Fruit fly (Drosophila melanogaster) whole organism, embryonic: Measurements from ENCODE around the gene LpR2.

Experiments used
- Awh ChIP-seq: fragments of 200-800 bp; sonication (Bioruptor generic); IDR thresholded peaks from 2 replicates; pipeline ENCODE4, ENCODE4 v1.3.6; 2022; ENCODE audit warnings: missing biosample characterization, missing genetic modification characterization
- B-H2 ChIP-seq: fragments of 200-800 bp; sonication (Bioruptor generic); optimal IDR thresholded peaks from 2 replicates; lab custom pipeline; 2018; ENCODE audit warnings: missing biosample characterization, mild to moderate bottlenecking, missing genetic modification characterization
- CG10321 ChIP-seq: fragments of 200-800 bp; sonication (Bioruptor generic); IDR thresholded peaks from 2 replicates; pipeline ENCODE4 v1.3.6; 2022; ENCODE audit warnings: missing biosample characterization, missing genetic modification characterization
- CG10462 ChIP-seq: fragments of 200-800 bp; sonication (Bioruptor generic); optimal IDR thresholded peaks from 2 replicates; lab custom pipeline; 2016; ENCODE audit warnings: missing biosample characterization, missing genetic modification characterization
- CG12236 ChIP-seq: fragments of 200-800 bp; sonication (Bioruptor generic); optimal IDR thresholded peaks from 2 replicates; lab custom pipeline; 2016; ENCODE audit warnings: missing biosample characterization, missing genetic modification characterization
- CG12769 ChIP-seq: fragments of 200-800 bp; sonication (Bioruptor generic); optimal IDR thresholded peaks from 2 replicates; lab custom pipeline; 2019; ENCODE audit warnings: missing biosample characterization, mild to moderate bottlenecking, missing genetic modification characterization, moderate library complexity
- CG12942 ChIP-seq: fragments of 200-800 bp; sonication (Bioruptor generic); optimal IDR thresholded peaks from 3 replicates; lab custom pipeline; 2016; ENCODE audit warnings: missing biosample characterization, missing genetic modification characterization
- CG14710 ChIP-seq: fragments of 200-800 bp; sonication (Bioruptor generic); optimal IDR thresholded peaks from 3 replicates; lab custom pipeline; 2019; ENCODE audit warnings: missing biosample characterization, mild to moderate bottlenecking, missing genetic modification characterization, moderate library complexity
- CG1602 ChIP-seq: fragments of 200-800 bp; sonication (Bioruptor generic); optimal IDR thresholded peaks from 3 replicates; lab custom pipeline; 2016; ENCODE audit warnings: missing biosample characterization, missing genetic modification characterization
- CG17612 ChIP-seq: fragments of 200-800 bp; sonication (Bioruptor generic); IDR thresholded peaks from 2 replicates; pipeline ENCODE4 v1.3.6; 2022; ENCODE audit warnings: missing biosample characterization, missing genetic modification characterization
- CG1792 ChIP-seq: fragments of 200-800 bp; sonication (Bioruptor generic); optimal IDR thresholded peaks from 2 replicates; lab custom pipeline; 2016; ENCODE audit warnings: missing biosample characterization, missing genetic modification characterization
- CG18262 ChIP-seq: fragments of 200-800 bp; optimal IDR thresholded peaks from 3 replicates; lab custom pipeline; 2019; ENCODE audit warnings: missing biosample characterization, mild to moderate bottlenecking, missing genetic modification characterization, moderate library complexity
- CG2116 ChIP-seq: fragments of 200-800 bp; sonication (Bioruptor generic); optimal IDR thresholded peaks from 3 replicates; lab custom pipeline; 2018; ENCODE audit warnings: missing biosample characterization, mild to moderate bottlenecking, missing genetic modification characterization
- CG2120 ChIP-seq: fragments of 200-800 bp; sonication (Bioruptor generic); optimal IDR thresholded peaks from 3 replicates; lab custom pipeline; 2016; ENCODE audit warnings: missing biosample characterization, missing genetic modification characterization
- CG30020 ChIP-seq: fragments of 200-800 bp; optimal IDR thresholded peaks from 2 replicates; lab custom pipeline; 2019; ENCODE audit warnings: missing biosample characterization, mild to moderate bottlenecking, missing genetic modification characterization, moderate library complexity
- CG31224 ChIP-seq: fragments of 200-800 bp; sonication (Bioruptor generic); IDR thresholded peaks from 2 replicates; pipeline ENCODE4 v1.3.6; 2022; ENCODE audit warnings: missing biosample characterization, missing genetic modification characterization
- CG32767 ChIP-seq: fragments of 200-800 bp; sonication (Bioruptor generic); IDR thresholded peaks from 2 replicates; pipeline ENCODE4 v1.3.6; 2022; ENCODE audit warnings: missing biosample characterization, missing genetic modification characterization
- CG32772 ChIP-seq: fragments of 200-800 bp; sonication (Bioruptor generic); IDR thresholded peaks from 2 replicates; pipeline ENCODE4 v1.3.6; 2022; ENCODE audit warnings: missing biosample characterization, missing genetic modification characterization
- CG34422 ChIP-seq: fragments of 200-800 bp; sonication (Bioruptor generic); IDR thresholded peaks from 3 replicates; pipeline ENCODE4 v1.3.6; 2022; ENCODE audit warnings: missing biosample characterization, missing genetic modification characterization
- CG3726 ChIP-seq: fragments of 200-800 bp; sonication (Bioruptor generic); IDR thresholded peaks from 3 replicates; pipeline ENCODE4, ENCODE4 v1.3.6; 2022; ENCODE audit warnings: missing biosample characterization, missing genetic modification characterization
- CG6683 ChIP-seq: fragments of 200-800 bp; sonication (Bioruptor generic); optimal IDR thresholded peaks from 2 replicates; lab custom pipeline; 2017; ENCODE audit warnings: missing biosample characterization, mild to moderate bottlenecking, missing genetic modification characterization, missing genetic modification reagents
- CG6689 ChIP-seq: fragments of 200-800 bp; sonication (Bioruptor generic); IDR thresholded peaks from 2 replicates; pipeline ENCODE4 v1.3.6; 2022; ENCODE audit warnings: missing biosample characterization, missing genetic modification characterization
- Ets97D ChIP-seq: fragments of 200-800 bp; sonication (Bioruptor generic); optimal IDR thresholded peaks from 3 replicates; lab custom pipeline; 2016; ENCODE audit warnings: missing biosample characterization, missing genetic modification characterization
- H2.0 ChIP-seq: fragments of 200-800 bp; sonication (Bioruptor generic); IDR thresholded peaks from 2 replicates; pipeline ENCODE4 v1.3.6; 2022; ENCODE audit warnings: missing biosample characterization, missing genetic modification characterization
- Hand ChIP-seq: fragments of 200-800 bp; sonication (Bioruptor generic); optimal IDR thresholded peaks from 2 replicates; lab custom pipeline; 2017; ENCODE audit warnings: mild to moderate bottlenecking, missing biosample characterization, missing genetic modification reagents, missing genetic modification characterization
- MTF-1 ChIP-seq: fragments of 200-800 bp; sonication (Bioruptor generic); optimal IDR thresholded peaks from 2 replicates; lab custom pipeline; 2018; ENCODE audit warnings: missing biosample characterization, mild to moderate bottlenecking, missing genetic modification characterization, borderline replicate concordance
- Myb ChIP-seq: fragments of 200-800 bp; sonication (Bioruptor generic); optimal IDR thresholded peaks from 2 replicates; lab custom pipeline; 2016; ENCODE audit warnings: missing biosample characterization, missing genetic modification characterization
- Nf-YB ChIP-seq: fragments of 200-800 bp; sonication (Bioruptor generic); optimal IDR thresholded peaks from 3 replicates; lab custom pipeline; 2019; ENCODE audit warnings: missing biosample characterization, mild to moderate bottlenecking, missing genetic modification characterization, moderate library complexity
- abd-A ChIP-seq: fragments of 200-800 bp; sonication (Bioruptor generic); optimal IDR thresholded peaks from 3 replicates; lab custom pipeline; 2019; ENCODE audit warnings: missing biosample characterization, mild to moderate bottlenecking, missing genetic modification characterization, moderate library complexity
- ac ChIP-seq: fragments of 200-800 bp; sonication (Bioruptor generic); optimal IDR thresholded peaks from 3 replicates; lab custom pipeline; 2017; ENCODE audit warnings: missing biosample characterization, mild to moderate bottlenecking, missing genetic modification characterization
- chinmo ChIP-seq: fragments of 200-800 bp; sonication (Bioruptor generic); IDR thresholded peaks from 4 replicates; pipeline ENCODE4 v1.3.6; 2022; ENCODE audit warnings: missing biosample characterization, missing genetic modification characterization; ENCODE audit not compliant: partially characterized antibody
- exex ChIP-seq: fragments of 200-800 bp; sonication (Bioruptor generic); optimal IDR thresholded peaks from 4 replicates; lab custom pipeline; 2018; ENCODE audit warnings: missing biosample characterization, mild to moderate bottlenecking, missing genetic modification characterization, moderate library complexity
- gce ChIP-seq: fragments of 200-800 bp; sonication (Bioruptor generic); IDR thresholded peaks from 3 replicates; pipeline ENCODE4 v1.3.6; 2022; ENCODE audit warnings: missing biosample characterization, missing genetic modification characterization
- grn ChIP-seq: fragments of 200-800 bp; sonication (Bioruptor generic); optimal IDR thresholded peaks from 3 replicates; lab custom pipeline; 2017; ENCODE audit warnings: missing biosample characterization, missing genetic modification characterization
- ham ChIP-seq: fragments of 200-800 bp; sonication (Bioruptor generic); IDR thresholded peaks from 2 replicates; pipeline ENCODE4 v1.3.6; 2022; ENCODE audit warnings: missing biosample characterization, missing genetic modification characterization
- kay ChIP-seq: fragments of 200-800 bp; sonication (Bioruptor generic); optimal IDR thresholded peaks from 2 replicates; lab custom pipeline; 2016; ENCODE audit warnings: missing biosample characterization, missing genetic modification characterization
- mirr ChIP-seq: fragments of 200-800 bp; sonication (Bioruptor generic); optimal IDR thresholded peaks from 3 replicates; lab custom pipeline; 2018; ENCODE audit warnings: missing biosample characterization, mild to moderate bottlenecking, missing genetic modification characterization
- nmo ChIP-seq: fragments of 200-800 bp; sonication (Bioruptor generic); optimal IDR thresholded peaks from 2 replicates; lab custom pipeline; 2018; ENCODE audit warnings: missing biosample characterization, mild to moderate bottlenecking, missing genetic modification characterization, moderate library complexity
- oc ChIP-seq: fragments of 200-800 bp; sonication (Bioruptor generic); optimal IDR thresholded peaks from 2 replicates; lab custom pipeline; 2018; ENCODE audit warnings: missing biosample characterization, mild to moderate bottlenecking, missing genetic modification characterization, moderate library complexity
- p53 ChIP-seq: fragments of 200-800 bp; sonication (Bioruptor generic); optimal IDR thresholded peaks from 2 replicates; lab custom pipeline; 2016; ENCODE audit warnings: missing biosample characterization, missing genetic modification characterization
- sd ChIP-seq: fragments of 200-800 bp; sonication (Bioruptor generic); optimal IDR thresholded peaks from 3 replicates; lab custom pipeline; 2018; ENCODE audit warnings: missing biosample characterization, mild to moderate bottlenecking, missing genetic modification characterization, moderate library complexity
- sens ChIP-seq: fragments of 200-800 bp; sonication (Bioruptor generic); peaks from one replicate; lab custom pipeline; 2016; ENCODE audit warnings: missing biosample characterization, missing genetic modification characterization
- slbo ChIP-seq: fragments of 200-800 bp; sonication (Bioruptor generic); IDR thresholded peaks from 2 replicates; pipeline ENCODE4 v1.3.6; 2022; ENCODE audit warnings: missing biosample characterization, missing genetic modification characterization
- slp2 ChIP-seq: fragments of 200-800 bp; sonication (Bioruptor generic); optimal IDR thresholded peaks from 2 replicates; lab custom pipeline; 2016; ENCODE audit warnings: missing biosample characterization, missing genetic modification characterization
- sqz ChIP-seq: fragments of 200-800 bp; sonication (Bioruptor generic); optimal IDR thresholded peaks from 3 replicates; lab custom pipeline; 2018; ENCODE audit warnings: missing biosample characterization, mild to moderate bottlenecking, missing genetic modification characterization
- sug ChIP-seq: fragments of 200-800 bp; optimal IDR thresholded peaks from 2 replicates; lab custom pipeline; 2019; ENCODE audit warnings: missing biosample characterization, mild to moderate bottlenecking, missing genetic modification characterization, moderate library complexity
- tgo ChIP-seq: fragments of 200-800 bp; sonication (Bioruptor generic); IDR thresholded peaks from 3 replicates; pipeline ENCODE4 v1.3.6; 2022; ENCODE audit warnings: missing biosample characterization, missing genetic modification characterization
- vvl ChIP-seq: fragments of 200-800 bp; sonication (Bioruptor generic); IDR thresholded peaks from 2 replicates; pipeline ENCODE4 v1.3.6; 2022; ENCODE audit warnings: missing biosample characterization, missing genetic modification characterization
- yki ChIP-seq: fragments of >200 bp; optimal IDR thresholded peaks from 3 replicates; lab custom pipeline; 2018
- zen ChIP-seq: fragments of 200-800 bp; sonication (Bioruptor generic); optimal IDR thresholded peaks from 3 replicates; lab custom pipeline; 2018; ENCODE audit warnings: missing biosample characterization, mild to moderate bottlenecking, missing genetic modification characterization, moderate library complexity

The LpR2 gene

DNA sequence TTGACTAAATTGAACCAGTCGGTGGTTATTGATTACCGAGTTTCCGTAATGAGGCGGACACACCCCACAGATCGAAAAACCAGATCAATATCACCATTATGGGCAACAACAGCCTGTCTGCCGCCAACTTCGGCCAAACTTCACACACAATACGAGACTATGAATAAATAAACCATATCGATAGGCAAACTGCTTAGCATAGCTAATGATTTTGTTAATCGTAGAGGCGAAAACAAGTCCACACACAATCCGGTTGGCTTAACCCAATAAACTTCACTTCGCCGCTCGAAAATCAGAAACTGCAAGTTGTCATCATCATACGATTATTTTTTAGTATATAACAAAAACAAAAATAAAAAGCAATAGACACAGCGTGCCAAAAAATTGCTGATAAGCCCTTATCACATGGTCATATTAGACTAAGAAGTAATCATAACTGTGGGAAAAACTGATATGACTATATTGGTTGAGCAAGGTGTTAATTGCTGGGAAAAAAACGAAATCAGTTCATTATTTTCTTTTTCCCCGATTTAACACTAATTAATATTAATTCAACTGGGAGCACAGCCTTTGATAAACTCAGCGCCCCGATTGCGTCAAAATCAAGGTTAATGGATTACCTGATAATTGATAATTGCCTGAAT, 15.7 kb upstream of the LpR2 start (continued):
- TF ChIP-seq chinmo (GFP tag; lab: Robert Waterston, UW) (0 out of 4 replicates have a peak, but pooled peaks have one; percentile 58), Awh (peak; percentile 95), CG2120 (peak; percentile 22), CG6683 (GFP tag; lab: Kevin White, UChicago) (no peak), B-H2 (GFP tag; lab: Kevin White, UChicago) (peak; percentile 21), CG30020 (no peak), CG12769 (tag; lab: Kevin White, UChicago) (peak; percentile 7), grn (peak; percentile 17), slp2 (GFP tag; lab: Kevin White, UChicago) (no peak), CG10462 (GFP tag; lab: Kevin White, UChicago) (no peak), p53 (GFP tag; lab: Kevin White, UChicago) (no peak), exex (tag; lab: Kevin White, UChicago) (peak; percentile 92), mirr (GFP tag; lab: Kevin White, UChicago) (peak; percentile 62), ham (GFP tag; lab: Robert Waterston, UW) (no peak), CG1792 (GFP tag; lab: Kevin White, UChicago) (no peak), sens (GFP tag; lab: Kevin White, UChicago) (peak; percentile 48), H2.0 (GFP tag; lab: Robert Waterston, UW) (no peak), kay (GFP tag; lab: Kevin White, UChicago) (no peak), yki (lab: Kevin White, UChicago) (no peak), CG34422 (no peak), CG3726 (GFP tag; lab: Robert Waterston, UW) (no peak), sqz (GFP tag; lab: Kevin White, UChicago) (no peak), sug (tag; lab: Kevin White, UChicago) (peak; percentile 22), CG1602 (GFP tag; lab: Kevin White, UChicago) (no peak), oc (tag; lab: Kevin White, UChicago) (no peak), abd-A (tag; lab: Kevin White, UChicago) (peak; percentile 88), CG32767 (GFP tag; lab: Robert Waterston, UW) (no peak), Ets97D (GFP tag; lab: Kevin White, UChicago) (no peak)

DNA sequence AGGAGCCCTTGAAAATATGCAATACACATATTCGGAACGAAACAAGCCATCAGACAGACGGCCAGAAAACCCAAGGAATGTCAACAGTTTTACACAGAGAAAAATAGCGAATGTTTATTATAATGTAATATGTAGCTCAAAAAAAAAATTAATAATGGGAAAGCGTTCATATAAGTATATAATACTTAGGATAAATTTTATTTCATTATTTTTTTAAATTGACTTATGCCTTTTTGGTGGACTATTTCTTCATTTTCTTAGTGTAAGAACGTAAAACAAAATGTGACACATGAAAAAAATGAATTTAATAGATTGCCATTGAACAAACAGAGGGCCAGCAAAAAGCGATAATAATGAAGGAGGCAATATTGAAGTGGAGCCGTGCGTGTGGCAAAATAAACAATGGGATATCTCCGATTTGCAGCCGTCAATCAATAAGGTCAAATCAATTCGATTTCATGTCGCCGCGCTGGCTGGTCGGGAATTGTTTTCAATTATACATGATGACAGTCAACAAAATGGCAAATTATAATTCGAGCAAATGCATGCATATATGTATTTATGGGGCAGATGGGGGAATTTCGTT, 14.7 kb upstream of the LpR2 start:
- TF ChIP-seq gce (GFP tag; lab: Robert Waterston, UW): 0 out of 3 replicates have a peak, but pooled peaks have one; percentile 51
- no peak for TF ChIP-seq CG12236 (GFP tag; lab: Kevin White, UChicago)
- TF ChIP-seq nmo: peak; percentile 64
- TF ChIP-seq tgo (GFP tag; lab: Robert Waterston, UW): peak; percentile 39; the same call in 2 of the 3 replicates
- no peak for TF ChIP-seq Nf-YB (GFP tag; lab: Kevin White, UChicago)
- TF ChIP-seq CG32772 (GFP tag; lab: Robert Waterston, UW): no peak
- peak; percentile 38; the same call in 1 of the 2 replicates for TF ChIP-seq vvl (GFP tag; lab: Robert Waterston, UW)
- TF ChIP-seq CG6689: 0 out of 2 replicates have a peak, but pooled peaks have one; percentile 25
- no peak for TF ChIP-seq sens (GFP tag; lab: Kevin White, UChicago)
- TF ChIP-seq sd (tag; lab: Kevin White, UChicago): no peak
- no peak for TF ChIP-seq MTF-1 (GFP tag; lab: Kevin White, UChicago)
- TF ChIP-seq zen: peak; percentile 79
- no peak for TF ChIP-seq Hand (GFP tag; lab: Kevin White, UChicago)
- no peak for TF ChIP-seq Myb (GFP tag; lab: Kevin White, UChicago)
- TF ChIP-seq CG10462 (GFP tag; lab: Kevin White, UChicago): no peak
- TF ChIP-seq ac: no peak
- 0 out of 2 replicates have a peak, but pooled peaks have one; percentile 15 for TF ChIP-seq CG31224
- no peak for TF ChIP-seq CG2116
- no peak for TF ChIP-seq CG18262 (tag; lab: Kevin White, UChicago)
- no peak for TF ChIP-seq CG10321 (GFP tag; lab: Robert Waterston, UW)
- no peak for TF ChIP-seq CG12942 (GFP tag; lab: Kevin White, UChicago)
- peak; percentile 38; the same call in 1 of the 2 replicates for TF ChIP-seq slbo (GFP tag; lab: Robert Waterston, UW)
- TF ChIP-seq CG17612 (GFP tag; lab: Robert Waterston, UW): 0 out of 2 replicates have a peak, but pooled peaks have one; percentile 7
- no peak for TF ChIP-seq CG14710
